Fruit fly (Drosophila melanogaster): ENCODE measurements around the gene Pcyt2.

The Pcyt2 gene

DNA sequence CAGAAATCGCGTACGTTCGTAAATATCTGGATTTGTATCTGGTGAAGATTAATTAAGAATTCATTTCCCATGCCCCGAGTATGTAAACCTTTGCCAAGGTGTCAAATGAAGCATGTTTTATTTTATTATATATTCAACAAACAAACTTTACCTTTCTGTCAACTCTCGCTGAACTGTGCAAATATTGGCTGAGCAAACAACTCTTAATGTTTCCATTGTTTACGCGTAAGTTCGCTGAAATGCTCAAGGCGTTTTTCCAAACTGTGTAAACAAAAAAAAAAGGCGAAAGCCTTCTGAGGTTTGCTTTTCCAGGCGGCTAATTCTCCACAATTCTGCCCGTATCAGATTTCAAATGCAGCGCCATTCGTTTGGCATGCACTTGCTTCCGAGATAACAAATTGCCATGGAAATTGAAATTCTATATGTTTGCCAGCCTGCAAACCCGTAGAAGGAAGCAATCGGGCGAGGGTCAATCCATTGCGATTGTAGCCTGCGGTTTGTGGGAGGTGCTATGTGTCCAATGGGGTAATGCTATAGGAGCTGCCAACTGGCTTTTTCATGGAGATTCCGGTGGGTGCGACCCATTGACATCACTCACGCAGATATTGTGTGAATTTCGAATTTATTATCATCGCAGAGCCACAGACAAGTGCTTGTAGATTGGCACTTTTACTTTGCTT is 38.5 kb downstream of the Pcyt2 start (continued):
- TF ChIP-seq CG17568 (GFP tag; optimal IDR thresholded peaks at IDR 0.05) (no peak), HLHmδ (GFP tag; optimal IDR thresholded peaks at IDR 0.05) (no peak), CG6854 (GFP tag; optimal IDR thresholded peaks at IDR 0.05) (peak; percentile 87), yki (optimal IDR thresholded peaks at IDR 0.05) (no peak), CG15601 (tag; optimal IDR thresholded peaks at IDR 0.05) (peak; percentile 11), Hr51 (GFP tag; optimal IDR thresholded peaks at IDR 0.05) (peak in 1 of 2 experiments; percentile 59), CG3726 (GFP tag; IDR thresholded peaks at IDR 0.05) (no peak), sug (tag; optimal IDR thresholded peaks at IDR 0.05) (no peak), CG1647 (GFP tag; optimal IDR thresholded peaks at IDR 0.05) (peak; percentile 81), inv (GFP tag; IDR thresholded peaks at IDR 0.05; ENCODE audit: partially characterized antibody) (no peak), gsb (GFP tag; IDR thresholded peaks at IDR 0.05) (peak; percentile 52; the same call in 1 of the 2 replicates), seq (GFP tag; IDR thresholded peaks at IDR 0.05) (peak; percentile 71; the same call in 1 of the 2 replicates), CG7839 (tag; optimal IDR thresholded peaks at IDR 0.05) (no peak), Bgb (GFP tag; IDR thresholded peaks at IDR 0.05; ENCODE audit: partially characterized antibody) (no peak), ems (GFP tag; optimal IDR thresholded peaks at IDR 0.05) (peak; percentile 66), CG3407 (GFP tag; optimal IDR thresholded peaks at IDR 0.05) (peak; percentile 30), CG31441 (GFP tag; IDR thresholded peaks at IDR 0.05) (peak; percentile 38; the same call in 1 of the 2 replicates), usp (GFP tag; optimal IDR thresholded peaks at IDR 0.05) (no peak), CG33213 (GFP tag; optimal IDR thresholded peaks at IDR 0.05) (peak; percentile 63), unpg (GFP tag; optimal IDR thresholded peaks at IDR 0.05) (peak; percentile 65), Tbp (GFP tag; optimal IDR thresholded peaks at IDR 0.05) (no peak), tio (GFP tag; optimal IDR thresholded peaks at IDR 0.05) (no peak), gro (GFP tag; optimal IDR thresholded peaks at IDR 0.05) (no peak), CG34224 (GFP tag; IDR thresholded peaks at IDR 0.05; ENCODE audit: partially characterized antibody) (no peak), ind (GFP tag; optimal IDR thresholded peaks at IDR 0.05) (no peak), CG12391 (tag; optimal IDR thresholded peaks at IDR 0.05) (peak; percentile 28), ttk (GFP tag; IDR thresholded peaks at IDR 0.05) (no peak), CG13287 (GFP tag; IDR thresholded peaks at IDR 0.05; ENCODE audit: partially characterized antibody) (no peak), Hmr (GFP tag; optimal IDR thresholded peaks at IDR 0.05) (peak; percentile 94), Max (GFP tag; optimal IDR thresholded peaks at IDR 0.05) (peak; percentile 62), CG2202 (tag; optimal IDR thresholded peaks at IDR 0.05) (no peak), Optix (GFP tag; IDR thresholded peaks at IDR 0.05) (no peak), CG9215 (GFP tag; IDR thresholded peaks at IDR 0.05) (no peak), CG10543 (GFP tag; optimal IDR thresholded peaks at IDR 0.05) (peak; percentile 82), ci (GFP tag; IDR thresholded peaks at IDR 0.05) (peak; percentile 67), CG9817 (tag; optimal IDR thresholded peaks at IDR 0.05) (peak; percentile 78), CTCF (GFP tag; optimal IDR thresholded peaks at IDR 0.05) (no peak), NC2β (GFP tag; optimal IDR thresholded peaks at IDR 0.05) (peak; percentile 13), CG8089 (GFP tag; optimal IDR thresholded peaks at IDR 0.05) (peak; percentile 26), zen (tag; optimal IDR thresholded peaks at IDR 0.05) (no peak), CG2129 (GFP tag; IDR thresholded peaks at IDR 0.05; ENCODE audit: partially characterized antibody) (no peak), Bdp1 (GFP tag; optimal IDR thresholded peaks at IDR 0.05) (peak; percentile 37), esg (GFP tag; conservative IDR thresholded peaks at IDR 0.05) (no peak), dimm (GFP tag; IDR thresholded peaks at IDR 0.05) (no peak), zfh2 (GFP tag; optimal IDR thresholded peaks at IDR 0.05) (peak; percentile 57), Aef1 (GFP tag; IDR thresholded peaks at IDR 0.05) (no peak), CG32532 (GFP tag; IDR thresholded peaks at IDR 0.05) (peak; percentile 48; the same call in 1 of the 2 replicates), CG9797 (GFP tag; optimal IDR thresholded peaks at IDR 0.05) (no peak), Hr3 (GFP tag; optimal IDR thresholded peaks at IDR 0.05) (no peak), abd-A (tag; optimal IDR thresholded peaks at IDR 0.05) (no peak), twi (tag; optimal IDR thresholded peaks at IDR 0.05) (no peak)

Data from whole organism, embryonic.